Fruit fly (Drosophila melanogaster) whole organism, wandering third instar larva: Measurements from ENCODE around the gene Ube3a.

Source experiments
- Abd-B ChIP-seq: fragments of >200 bp; optimal IDR thresholded peaks from 2 replicates; lab custom pipeline; 2017; ENCODE audit warnings: missing biosample characterization, missing genetic modification characterization
- CG9705 ChIP-seq: fragments of 200-800 bp; sonication (Bioruptor generic); optimal IDR thresholded peaks from 2 replicates; lab custom pipeline; 2018; ENCODE audit warnings: missing biosample characterization, mild to moderate bottlenecking, missing genetic modification characterization
- CrebA ChIP-seq: fragments of 200-800 bp; sonication (Bioruptor generic); optimal IDR thresholded peaks from 2 replicates; lab custom pipeline; 2016; ENCODE audit warnings: missing biosample characterization, mild to moderate bottlenecking, missing genetic modification characterization, borderline replicate concordance
- Dfd ChIP-seq: fragments of >200 bp; optimal IDR thresholded peaks from 2 replicates; lab custom pipeline; 2017; ENCODE audit warnings: missing biosample characterization, missing genetic modification characterization
- Dif ChIP-seq: fragments of 200-275, 200-300 bp; sonication (Bioruptor generic); optimal IDR thresholded peaks from 2 replicates; lab custom pipeline; 2018; ENCODE audit warnings: missing biosample characterization, missing genetic modification characterization; ENCODE audit not compliant: partially characterized antibody
- GATAd ChIP-seq: sonication (Bioruptor generic); optimal IDR thresholded peaks from 2 replicates; lab custom pipeline; 2016; ENCODE audit warnings: missing biosample characterization, missing genetic modification characterization
- HLH106 ChIP-seq: fragments of 200-800 bp; optimal IDR thresholded peaks from 3 replicates; lab custom pipeline; 2019; ENCODE audit warnings: missing biosample characterization, mild to moderate bottlenecking, missing genetic modification characterization, moderate library complexity
- Hnf4 ChIP-seq: fragments of 200-800 bp; sonication (Bioruptor generic); optimal IDR thresholded peaks from 2 replicates; lab custom pipeline; 2016; ENCODE audit warnings: missing biosample characterization, mild to moderate bottlenecking, missing genetic modification characterization
- Hr78 ChIP-seq: fragments of >200 bp; optimal IDR thresholded peaks from 2 replicates; lab custom pipeline; 2017; ENCODE audit warnings: missing biosample characterization, missing genetic modification characterization
- Hr83 ChIP-seq: fragments of 200-300 bp; sonication (Bioruptor generic); optimal IDR thresholded peaks from 2 replicates; lab custom pipeline; 2016; ENCODE audit warnings: missing biosample characterization, mild to moderate bottlenecking, missing genetic modification characterization, moderate library complexity; ENCODE audit not compliant: poor library complexity, severe bottlenecking
- Mio ChIP-seq: sonication (Bioruptor generic); optimal IDR thresholded peaks from 2 replicates; lab custom pipeline; 2016; ENCODE audit warnings: missing biosample characterization, missing genetic modification characterization
- N ChIP-seq: fragments of >200 bp; optimal IDR thresholded peaks from 2 replicates; lab custom pipeline; 2018; ENCODE audit warnings: missing biosample characterization, missing external identifiers, missing genetic modification characterization
- OdsH ChIP-seq: fragments of 200-800 bp; sonication (Bioruptor generic); optimal IDR thresholded peaks from 2 replicates; lab custom pipeline; 2016; ENCODE audit warnings: missing biosample characterization, mild to moderate bottlenecking, missing genetic modification characterization
- Rel ChIP-seq, 2 experiments: fragments of 200-800 bp; sonication (Bioruptor generic) in 1 of 2; optimal IDR thresholded peaks; 2 replicates in 1 of 2; 3 replicates in 1 of 2; lab custom pipeline; 2016 to 2019; ENCODE audit warnings: mild to moderate bottlenecking in 2 of 2, missing biosample characterization in 2 of 2, missing genetic modification characterization in 2 of 2, moderate library complexity in 1 of 2
- Sp1 ChIP-seq: fragments of 200-800 bp; sonication (Bioruptor generic); optimal IDR thresholded peaks from 3 replicates; lab custom pipeline; 2019; ENCODE audit warnings: missing biosample characterization, mild to moderate bottlenecking, missing genetic modification characterization, moderate library complexity
- Vsx2 ChIP-seq: fragments of 200-300, 225-300 bp; sonication (Bioruptor generic); optimal IDR thresholded peaks from 2 replicates; lab custom pipeline; 2018; ENCODE audit warnings: missing biosample characterization, missing genetic modification characterization; ENCODE audit not compliant: partially characterized antibody
- br ChIP-seq: fragments of 200-800 bp; sonication (Bioruptor generic); optimal IDR thresholded peaks from 2 replicates; lab custom pipeline; 2016; ENCODE audit warnings: missing biosample characterization, missing genetic modification characterization
- brk ChIP-seq: fragments of 200-800 bp; sonication (Bioruptor generic); optimal IDR thresholded peaks from 2 replicates; lab custom pipeline; 2016; ENCODE audit warnings: missing biosample characterization, mild to moderate bottlenecking, missing genetic modification characterization
- dl ChIP-seq, 2 experiments: fragments of 175-275, 200-275 bp in 1 of 2; fragments of 200-275 bp in 1 of 2; sonication (Bioruptor generic); optimal IDR thresholded peaks; lab custom pipeline; 2018; ENCODE audit warnings: mild to moderate bottlenecking in 2 of 2, missing biosample characterization in 2 of 2, missing genetic modification characterization in 2 of 2, moderate library complexity in 2 of 2; ENCODE audit not compliant: partially characterized antibody in 2 of 2, insufficient read depth in 1 of 2
- dmrt93B ChIP-seq: fragments of 200-800 bp; sonication (Bioruptor generic); optimal IDR thresholded peaks from 2 replicates; lab custom pipeline; 2018; ENCODE audit warnings: missing biosample characterization, mild to moderate bottlenecking, missing genetic modification characterization
- dsf ChIP-seq: sonication (Bioruptor generic); optimal IDR thresholded peaks from 2 replicates; lab custom pipeline; 2016; ENCODE audit warnings: missing biosample characterization, missing genetic modification characterization, borderline replicate concordance
- ey ChIP-seq: fragments of 200-800 bp; sonication (Bioruptor generic); optimal IDR thresholded peaks from 2 replicates; lab custom pipeline; 2016; ENCODE audit warnings: missing biosample characterization, missing genetic modification characterization
- foxo ChIP-seq, 2 experiments: fragments of 200-800 bp; sonication (Bioruptor generic); optimal IDR thresholded peaks; 2 replicates in 1 of 2; 3 replicates in 1 of 2; lab custom pipeline; 2016 to 2017; ENCODE audit warnings: missing biosample characterization in 2 of 2, missing genetic modification characterization in 2 of 2
- fru ChIP-seq: fragments of 200-800 bp; sonication (Bioruptor generic); optimal IDR thresholded peaks from 3 replicates; lab custom pipeline; 2016; ENCODE audit warnings: missing biosample characterization, mild to moderate bottlenecking, missing genetic modification characterization
- h ChIP-seq: fragments of 200-800 bp; sonication (Bioruptor generic); optimal IDR thresholded peaks from 3 replicates; lab custom pipeline; 2016; ENCODE audit warnings: missing biosample characterization, mild to moderate bottlenecking, missing genetic modification characterization
- jim ChIP-seq: fragments of 175-275, 200-325 bp; sonication (Bioruptor generic); optimal IDR thresholded peaks from 2 replicates; lab custom pipeline; 2016; ENCODE audit warnings: missing biosample characterization, mild to moderate bottlenecking, missing genetic modification characterization
- lola ChIP-seq: fragments of >200 bp; optimal IDR thresholded peaks from 2 replicates; lab custom pipeline; 2017; ENCODE audit warnings: missing biosample characterization, missing genetic modification characterization
- pan ChIP-seq: fragments of >200 bp; optimal IDR thresholded peaks from 2 replicates; lab custom pipeline; 2017
- psq ChIP-seq: fragments of 200-800 bp; sonication (Bioruptor generic); optimal IDR thresholded peaks from 3 replicates; lab custom pipeline; 2017; ENCODE audit warnings: missing biosample characterization, mild to moderate bottlenecking, missing genetic modification characterization, moderate library complexity
- rgr ChIP-seq: fragments of 200-800 bp; sonication (Bioruptor generic); optimal IDR thresholded peaks from 3 replicates; lab custom pipeline; 2016; ENCODE audit warnings: missing biosample characterization, mild to moderate bottlenecking, missing genetic modification characterization
- sv ChIP-seq: fragments of 200-800 bp; sonication (Bioruptor generic); optimal IDR thresholded peaks from 3 replicates; lab custom pipeline; 2016; ENCODE audit warnings: missing biosample characterization, missing genetic modification characterization
- tai ChIP-seq: sonication (Bioruptor generic); optimal IDR thresholded peaks from 2 replicates; lab custom pipeline; 2016; ENCODE audit warnings: missing biosample characterization, missing genetic modification characterization
- usp ChIP-seq: fragments of >200 bp; optimal IDR thresholded peaks from 2 replicates; lab custom pipeline; 2017; ENCODE audit warnings: missing biosample characterization, missing genetic modification characterization
- woc ChIP-seq: sonication (Bioruptor generic); optimal IDR thresholded peaks from 2 replicates; lab custom pipeline; 2016; ENCODE audit warnings: missing biosample characterization, mild to moderate bottlenecking, missing genetic modification characterization

Gene Ube3a

DNA sequence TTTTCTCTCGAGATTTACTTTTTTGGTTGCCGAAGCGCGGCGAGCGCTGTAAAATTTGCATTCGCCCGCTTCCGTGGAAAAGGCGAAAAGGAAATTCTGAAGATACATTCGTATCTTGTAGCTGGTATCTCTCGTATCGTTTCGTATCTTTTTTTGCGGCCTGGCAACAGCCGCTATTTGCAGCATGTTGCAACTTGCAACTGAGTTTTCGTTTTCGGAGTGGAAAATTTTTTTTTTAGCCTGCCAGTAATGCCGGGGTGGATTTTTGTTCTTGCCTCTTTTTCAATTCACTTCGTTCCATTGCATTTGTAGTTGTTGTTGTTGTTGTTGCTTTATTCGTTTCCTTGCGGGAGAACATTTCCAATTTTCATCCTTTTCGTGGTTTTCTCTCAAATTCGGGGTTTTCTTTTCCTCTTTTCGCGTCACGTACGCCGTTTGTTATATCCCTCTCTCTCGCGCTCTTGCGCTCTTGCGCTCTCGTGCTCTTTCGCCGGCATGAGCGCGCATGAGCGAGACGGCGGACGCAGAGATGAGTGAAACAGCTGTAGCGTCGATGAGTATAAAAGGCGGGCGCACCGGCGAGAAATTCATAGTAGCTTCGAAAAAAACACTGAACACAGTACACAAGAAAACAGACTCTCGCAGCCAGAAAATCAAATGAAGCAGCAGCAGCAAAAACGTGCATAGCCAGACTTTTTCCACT, 41.5 kb upstream of the Ube3a start, which contains the start of gene scyl:
Gene scyl, plus strand, starts transcription at position 587 of the 703 bp plus-strand sequence.
- TF ChIP-seq tai (GFP tag; lab: Kevin White, UChicago) = peak; percentile 33
- TF ChIP-seq sv = no peak
- no peak for TF ChIP-seq pan (lab: Kevin White, UChicago)
- TF ChIP-seq dmrt93B (GFP tag; lab: Kevin White, UChicago) = no peak
- peak; percentile 74 for TF ChIP-seq fru (GFP tag; lab: Kevin White, UChicago)
- TF ChIP-seq HLH106 (tag; lab: Kevin White, UChicago) = peak; percentile 14
- TF ChIP-seq br (GFP tag; lab: Kevin White, UChicago) = peak; percentile 54
- TF ChIP-seq Mio (GFP tag; lab: Kevin White, UChicago) = peak; percentile 20
- peak; percentile 90 to 98 for TF ChIP-seq dl (GFP tag; optimal IDR thresholded peaks at IDR 0.05; lab: Kevin White, UChicago; ENCODE audit: insufficient read depth in 1 of 2, partially characterized antibody in 2 of 2)
- peak; percentile 73 for TF ChIP-seq CrebA (GFP tag; lab: Kevin White, UChicago)
- TF ChIP-seq Vsx2 (GFP tag; lab: Kevin White, UChicago) = peak; percentile 96
- no peak for TF ChIP-seq lola (GFP tag; lab: Kevin White, UChicago)
- no peak for TF ChIP-seq dsf (GFP tag; lab: Kevin White, UChicago)
- peak; percentile 69 for TF ChIP-seq Sp1 (GFP tag; lab: Kevin White, UChicago)
- peak; percentile 83 for TF ChIP-seq h (GFP tag; lab: Kevin White, UChicago)
- peak; percentile 74 for TF ChIP-seq rgr (GFP tag; lab: Kevin White, UChicago)
- no peak for TF ChIP-seq usp (GFP tag; lab: Kevin White, UChicago)
- TF ChIP-seq jim (GFP tag; lab: Kevin White, UChicago) = peak; percentile 77
- TF ChIP-seq ey (GFP tag; lab: Kevin White, UChicago) = peak; percentile 31
- peak; percentile 76 for TF ChIP-seq psq
- no peak for TF ChIP-seq Hr78 (GFP tag; lab: Kevin White, UChicago)
- peak; percentile 4 for TF ChIP-seq woc (GFP tag; lab: Kevin White, UChicago)
- no peak for TF ChIP-seq Abd-B
- TF ChIP-seq brk (GFP tag; lab: Kevin White, UChicago) = no peak
- no peak for TF ChIP-seq Dfd (GFP tag; lab: Kevin White, UChicago)
- no peak for TF ChIP-seq Rel (GFP tag; optimal IDR thresholded peaks at IDR 0.05; lab: Kevin White, UChicago)
- peak; percentile 77 for TF ChIP-seq Rel (tag; optimal IDR thresholded peaks at IDR 0.05; lab: Kevin White, UChicago)
- TF ChIP-seq Hr83 (GFP tag; lab: Kevin White, UChicago) = peak; percentile 84
- TF ChIP-seq Dif (GFP tag; lab: Kevin White, UChicago) = peak; percentile 99
- TF ChIP-seq foxo (GFP tag; optimal IDR thresholded peaks at IDR 0.05; lab: Kevin White, UChicago) = peak; percentile 50 to 55
- TF ChIP-seq OdsH (GFP tag; lab: Kevin White, UChicago) = peak; percentile 60
- TF ChIP-seq Hnf4 (GFP tag; lab: Kevin White, UChicago) = peak; percentile 78
- TF ChIP-seq CG9705 (GFP tag; lab: Kevin White, UChicago) = no peak
- no peak for TF ChIP-seq N (GFP tag; lab: Kevin White, UChicago)
- TF ChIP-seq, all 38 proteins: peak for 21

DNA sequence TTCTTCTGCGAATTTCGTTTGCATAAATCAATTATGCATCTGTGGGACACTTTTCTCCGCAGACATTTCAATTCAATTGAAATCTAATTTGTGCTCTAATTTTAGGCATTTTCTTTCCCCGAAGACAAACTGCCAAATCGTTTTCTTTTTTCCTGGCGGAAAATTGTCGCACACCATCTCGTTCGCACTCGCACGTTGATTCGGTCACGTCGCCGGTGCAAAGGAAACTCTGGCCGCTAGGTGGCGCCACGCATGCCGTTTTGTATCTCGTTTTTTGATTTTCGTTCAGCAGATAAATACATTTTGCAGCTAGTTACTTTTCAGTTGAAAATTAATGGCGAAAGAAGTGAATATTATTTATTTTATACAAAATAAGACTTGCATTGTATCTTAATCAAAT, 37.9 kb upstream of the Ube3a start:
- TF ChIP-seq psq (no peak), Mio (GFP tag; lab: Kevin White, UChicago) (no peak), rgr (GFP tag; lab: Kevin White, UChicago) (no peak), Rel (GFP tag; optimal IDR thresholded peaks at IDR 0.05; lab: Kevin White, UChicago) (no peak), Rel (tag; optimal IDR thresholded peaks at IDR 0.05; lab: Kevin White, UChicago) (no peak), Sp1 (GFP tag; lab: Kevin White, UChicago) (no peak), GATAd (GFP tag; lab: Kevin White, UChicago) (no peak), HLH106 (tag; lab: Kevin White, UChicago) (no peak), Dif (GFP tag; lab: Kevin White, UChicago) (no peak)
- TF ChIP-seq, all 38 proteins: peak for 0
